Worm (Caenorhabditis elegans): ENCODE measurements around the gene pgm-2.

pgm-2 gene

DNA sequence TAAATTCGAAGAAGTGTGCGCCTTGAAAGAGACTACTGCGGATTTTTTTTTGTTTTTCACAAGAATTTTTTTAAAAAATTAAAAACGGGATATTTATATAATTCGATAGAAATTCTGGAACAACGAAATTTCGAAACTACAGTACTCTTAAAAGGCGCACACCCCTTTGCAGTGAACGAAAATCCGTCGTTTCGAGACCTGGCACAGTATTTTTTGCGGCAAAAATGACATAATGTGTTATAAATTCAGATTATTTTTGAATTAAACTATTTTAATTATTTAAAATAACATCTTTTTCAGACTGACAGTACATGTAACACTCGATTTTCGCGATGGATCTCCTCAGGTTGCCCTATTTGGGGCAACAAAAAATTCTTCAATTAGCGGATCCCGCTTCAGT is 36.2 kb upstream of the pgm-2 start, which contains the start of gene F56A8.4:
Gene F56A8.4 (plus strand): TSS at position 301 of the 400 bp plus-strand sequence.
- no peak for TF ChIP-seq npax-4 (tag; optimal IDR thresholded peaks at IDR 0.05)
- no peak for TF ChIP-seq sdc-2 (tag; optimal IDR thresholded peaks at IDR 0.05)
- no peak for TF ChIP-seq ceh-2 (tag; optimal IDR thresholded peaks at IDR 0.05)
- TF ChIP-seq syd-9 (tag; optimal IDR thresholded peaks at IDR 0.05) = no peak
- TF ChIP-seq hlh-8 (tag; optimal IDR thresholded peaks at IDR 0.05) = no peak
- no peak for TF ChIP-seq elt-4 (tag; optimal IDR thresholded peaks at IDR 0.05)
- no peak for TF ChIP-seq hlh-15 (tag; optimal IDR thresholded peaks at IDR 0.05)

DNA sequence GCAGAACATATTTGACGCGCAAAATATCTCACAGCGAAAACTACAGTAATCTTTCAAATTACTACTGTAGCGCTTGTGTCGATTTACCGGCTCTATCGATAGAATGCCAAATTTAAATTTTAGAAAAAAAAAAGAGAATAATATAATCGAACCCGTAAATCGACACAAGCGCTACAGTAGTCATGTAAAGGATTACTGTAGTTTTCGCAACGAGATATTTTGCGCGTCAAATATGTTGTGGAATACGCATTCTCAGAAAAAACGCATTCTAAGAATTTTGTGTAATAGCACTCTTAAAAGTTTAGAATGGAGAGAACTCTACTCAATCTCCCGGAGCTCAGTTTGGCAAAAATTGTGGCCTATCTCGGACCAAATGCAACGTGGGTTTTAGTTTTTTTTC is 33.6 kb upstream of the pgm-2 start, which contains the start of gene F56A8.5:
Gene F56A8.5 (plus strand): TSS at position 301 of the 400 bp plus-strand sequence.
- no peak for TF ChIP-seq hlh-15 (tag; optimal IDR thresholded peaks at IDR 0.05)
- TF ChIP-seq pros-1 (tag; optimal IDR thresholded peaks at IDR 0.05) = no peak
- no peak for TF ChIP-seq nfya-1 (tag; optimal IDR thresholded peaks at IDR 0.05)
- TF ChIP-seq ceh-22 (tag; optimal IDR thresholded peaks at IDR 0.05) = no peak
- TF ChIP-seq fkh-6 (tag; optimal IDR thresholded peaks at IDR 0.05) = no peak
- TF ChIP-seq ahr-1 (tag; optimal IDR thresholded peaks at IDR 0.05) = no peak
- TF ChIP-seq tbx-2 (tag; optimal IDR thresholded peaks at IDR 0.05) = no peak
- TF ChIP-seq sox-4 (tag; optimal IDR thresholded peaks at IDR 0.05) = no peak
- no peak for TF ChIP-seq lim-6 (tag; optimal IDR thresholded peaks at IDR 0.05)
- TF ChIP-seq ceh-19 (GFP tag; optimal IDR thresholded peaks at IDR 0.05) = no peak
- no peak for TF ChIP-seq ama-1 (optimal IDR thresholded peaks at IDR 0.05)
- no peak for TF ChIP-seq ets-4 (tag; optimal IDR thresholded peaks at IDR 0.05)
- TF ChIP-seq pha-2 (tag; optimal IDR thresholded peaks at IDR 0.05) = no peak
- TF ChIP-seq ceh-34 (tag; optimal IDR thresholded peaks at IDR 0.05) = no peak

DNA sequence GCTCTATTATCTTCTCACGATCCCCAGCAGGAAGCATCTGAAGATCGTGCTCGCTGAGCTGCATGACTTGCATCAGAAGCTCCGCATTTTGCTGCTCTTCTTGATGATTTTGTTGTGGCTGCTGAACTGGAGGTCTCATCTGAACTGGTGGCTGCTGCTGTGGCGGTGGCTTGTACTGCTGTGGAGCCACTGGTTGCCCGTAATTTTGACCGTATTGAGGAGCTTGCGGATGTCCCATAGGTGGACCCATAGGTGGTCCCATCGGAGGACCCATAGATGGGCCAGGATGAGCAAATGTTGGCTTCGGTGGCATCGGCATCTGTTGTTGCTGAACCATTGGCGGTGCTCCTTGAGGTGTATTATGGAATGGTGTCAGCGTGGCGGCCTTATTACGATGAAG is 32.1 kb upstream of the pgm-2 start:
- TF ChIP-seq pha-2 (tag; optimal IDR thresholded peaks at IDR 0.05) = no peak
- TF ChIP-seq F13H6.1 (tag; optimal IDR thresholded peaks at IDR 0.05) = no peak
- TF ChIP-seq K02D7.2 (tag; optimal IDR thresholded peaks at IDR 0.05) = no peak
- no peak for TF ChIP-seq ceh-45 (GFP tag; IDR thresholded peaks at IDR 0.05)
- no peak for TF ChIP-seq ttx-3 (tag; optimal IDR thresholded peaks at IDR 0.05)
- no peak for TF ChIP-seq ceh-30 (tag; optimal IDR thresholded peaks at IDR 0.05)
- no peak for TF ChIP-seq gmeb-2 (tag; optimal IDR thresholded peaks at IDR 0.05)

DNA sequence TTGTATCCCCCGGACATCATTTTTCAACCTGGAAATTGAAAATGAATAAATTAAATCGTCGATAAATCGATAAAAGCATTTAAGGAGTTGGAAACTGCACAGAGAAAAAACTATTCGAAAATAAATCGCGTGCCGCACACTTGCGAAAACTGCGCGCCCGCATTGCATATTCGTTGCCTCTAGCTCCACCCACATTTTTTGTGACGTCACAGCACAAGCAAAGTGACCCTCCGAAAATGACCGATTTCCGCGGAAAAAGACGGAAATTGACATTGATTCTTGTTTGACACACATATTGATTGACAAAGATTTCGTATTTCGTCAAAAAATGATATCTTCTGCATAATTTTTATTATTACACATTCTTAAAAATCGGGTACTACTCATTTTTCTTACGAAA is 30.3 kb upstream of the pgm-2 start, which contains the start of gene cpf-2:
Gene cpf-2 (minus strand): TSS at position 28 of the 400 bp plus-strand sequence.
- no peak for TF ChIP-seq Y22D7AL.16 (tag; optimal IDR thresholded peaks at IDR 0.05)
- TF ChIP-seq ceh-6 (GFP tag; optimal IDR thresholded peaks at IDR 0.05) = no peak
- peak; percentile 42 for TF ChIP-seq odd-2 (tag; optimal IDR thresholded peaks at IDR 0.05)
- TF ChIP-seq npax-4 (tag; optimal IDR thresholded peaks at IDR 0.05) = peak; percentile 11
- TF ChIP-seq sdc-2 (tag; optimal IDR thresholded peaks at IDR 0.05) = peak; percentile 31
- peak; percentile 54 for TF ChIP-seq ceh-14 (tag; optimal IDR thresholded peaks at IDR 0.05)
- peak; percentile 54; the same call in 1 of the 2 replicates for TF ChIP-seq unc-3 (GFP tag; conservative IDR thresholded peaks at IDR 0.05)
- TF ChIP-seq unc-3 (tag; optimal IDR thresholded peaks at IDR 0.05) = peak; percentile 52
- TF ChIP-seq K09A11.1 (tag; optimal IDR thresholded peaks at IDR 0.05; ENCODE audit: insufficient read depth) = peak; percentile 65
- TF ChIP-seq ets-4 (tag; optimal IDR thresholded peaks at IDR 0.05) = no peak
- peak; percentile 43 for TF ChIP-seq syd-9 (tag; optimal IDR thresholded peaks at IDR 0.05)
- peak; percentile 39 for TF ChIP-seq nhr-232 (tag; optimal IDR thresholded peaks at IDR 0.05)
- TF ChIP-seq unc-55 (GFP tag; optimal IDR thresholded peaks at IDR 0.05) = no peak
- no peak for TF ChIP-seq mec-3 (tag; optimal IDR thresholded peaks at IDR 0.05; ENCODE audit: borderline replicate concordance)
- TF ChIP-seq T23F11.4 (GFP tag; optimal IDR thresholded peaks at IDR 0.05) = peak; percentile 55
- TF ChIP-seq ceh-30 (tag; optimal IDR thresholded peaks at IDR 0.05) = peak; percentile 62
- TF ChIP-seq ceh-34 (tag; optimal IDR thresholded peaks at IDR 0.05) = peak; percentile 62
- peak; percentile 77 for TF ChIP-seq elt-2 (tag; optimal IDR thresholded peaks at IDR 0.05)
- peak; percentile 10 for TF ChIP-seq hlh-30 (tag; optimal IDR thresholded peaks at IDR 0.05; ENCODE audit: insufficient read depth)
- peak; percentile 13 for TF ChIP-seq tbx-7 (tag; optimal IDR thresholded peaks at IDR 0.05)
- peak; percentile 16 for TF ChIP-seq sox-4 (tag; optimal IDR thresholded peaks at IDR 0.05)
- TF ChIP-seq C38D4.7 (GFP tag; optimal IDR thresholded peaks at IDR 0.05) = peak; percentile 52
- TF ChIP-seq fkh-6 (tag; optimal IDR thresholded peaks at IDR 0.05) = peak; percentile 45
- peak; percentile 41 for TF ChIP-seq gmeb-2 (tag; optimal IDR thresholded peaks at IDR 0.05)
- TF ChIP-seq lim-6 (tag; optimal IDR thresholded peaks at IDR 0.05) = peak; percentile 38
- peak; percentile 65 for TF ChIP-seq unc-86 (tag; optimal IDR thresholded peaks at IDR 0.05)
- peak; percentile 55 for TF ChIP-seq hlh-6 (tag; optimal IDR thresholded peaks at IDR 0.05)
- TF ChIP-seq pax-1 (tag; optimal IDR thresholded peaks at IDR 0.05) = no peak
- peak; percentile 55 for TF ChIP-seq che-1 (tag; optimal IDR thresholded peaks at IDR 0.05)
- TF ChIP-seq dve-1 (tag; optimal IDR thresholded peaks at IDR 0.05) = no peak
- TF ChIP-seq hlh-15 (tag; optimal IDR thresholded peaks at IDR 0.05) = peak; percentile 47
- TF ChIP-seq pros-1 (tag; optimal IDR thresholded peaks at IDR 0.05) = no peak
- TF ChIP-seq F13H6.1 (tag; optimal IDR thresholded peaks at IDR 0.05) = peak; percentile 71
